Fruit fly (Drosophila melanogaster) whole organism, adult: Measurements from ENCODE around the gene ENGase.

ENCODE experiments used
- CG11617 ChIP-seq: fragments of 200-800 bp; sonication (Bioruptor generic); optimal IDR thresholded peaks from 2 replicates; lab custom pipeline; 2017; ENCODE audit warnings: mild to moderate bottlenecking, missing biosample characterization, missing genetic modification reagents, missing genetic modification characterization
- CG12768 ChIP-seq: fragments of 200-800 bp; sonication (Bioruptor generic); optimal IDR thresholded peaks from 2 replicates; lab custom pipeline; 2017; ENCODE audit warnings: missing biosample characterization, missing genetic modification characterization, mild to moderate bottlenecking, moderate library complexity, missing genetic modification reagents
- CG7101 ChIP-seq: fragments of 200-800 bp; sonication (Bioruptor generic); optimal IDR thresholded peaks from 2 replicates; lab custom pipeline; 2018; ENCODE audit warnings: missing biosample characterization, mild to moderate bottlenecking, missing genetic modification characterization, moderate library complexity
- Clk ChIP-seq: fragments of 200-800 bp; sonication (Bioruptor generic); optimal IDR thresholded peaks from 2 replicates; lab custom pipeline; 2017; ENCODE audit warnings: missing biosample characterization, missing genetic modification characterization
- Crg-1 ChIP-seq: fragments of 200-800 bp; sonication (Bioruptor generic); optimal IDR thresholded peaks from 2 replicates; lab custom pipeline; 2016; ENCODE audit warnings: missing biosample characterization, missing genetic modification characterization
- Hr96 ChIP-seq: fragments of 200-800 bp; sonication (Bioruptor generic); optimal IDR thresholded peaks from 2 replicates; lab custom pipeline; 2016; ENCODE audit warnings: missing biosample characterization, missing genetic modification characterization
- Mnt ChIP-seq: fragments of 200-800 bp; sonication (Bioruptor generic); optimal IDR thresholded peaks from 2 replicates; lab custom pipeline; 2016; ENCODE audit warnings: missing biosample characterization, mild to moderate bottlenecking, missing genetic modification characterization
- cnc ChIP-seq, 2 experiments: fragments of >200 bp; optimal IDR thresholded peaks; 2 replicates each; lab custom pipeline; 2017
- kay ChIP-seq: fragments of 200-800 bp; sonication (Bioruptor generic); peaks from one replicate; lab custom pipeline; 2016; ENCODE audit warnings: missing biosample characterization, missing genetic modification characterization, borderline replicate concordance
- ovo ChIP-seq: fragments of 200-800 bp; sonication (Bioruptor generic); optimal IDR thresholded peaks from 2 replicates; lab custom pipeline; 2016; ENCODE audit warnings: missing biosample characterization, missing genetic modification characterization
- pad ChIP-seq: fragments of 200-800 bp; sonication (Bioruptor generic); optimal IDR thresholded peaks from 3 replicates; lab custom pipeline; 2017; ENCODE audit warnings: missing biosample characterization, missing genetic modification characterization, mild to moderate bottlenecking, moderate library complexity, missing genetic modification reagents
- tj ChIP-seq: fragments of 200-800 bp; sonication (Bioruptor generic); optimal IDR thresholded peaks from 3 replicates; lab custom pipeline; 2017; ENCODE audit warnings: missing biosample characterization, mild to moderate bottlenecking, missing genetic modification characterization, moderate library complexity
- toe ChIP-seq: fragments of 200-800 bp; sonication (Bioruptor generic); optimal IDR thresholded peaks from 2 replicates; lab custom pipeline; 2016; ENCODE audit warnings: missing biosample characterization, missing genetic modification characterization

- TF ChIP-seq toe (GFP tag; lab: Kevin White, UChicago) (no peak), pad (GFP tag; lab: Kevin White, UChicago) (peak; percentile 38), CG12768 (no peak), Clk (GFP tag; lab: Kevin White, UChicago) (no peak), cnc (optimal IDR thresholded peaks at IDR 0.05; lab: Kevin White, UChicago) (no peak), tj (GFP tag; lab: Kevin White, UChicago) (peak; percentile 2), Crg-1 (GFP tag; lab: Kevin White, UChicago) (peak; percentile 8), ovo (no peak), CG11617 (GFP tag; lab: Kevin White, UChicago) (no peak), Mnt (GFP tag; lab: Kevin White, UChicago) (peak; percentile 30), Hr96 (GFP tag; lab: Kevin White, UChicago) (peak; percentile 39), kay (GFP tag; lab: Kevin White, UChicago) (no peak), CG7101 (no peak)
These were observed at the start of gene ENGase for dm6 chrX:17423310-17423945.
